Fruit fly (Drosophila melanogaster) whole organism, pupa: Measurements from ENCODE around the gene CG2202.

Source experiments
- CG13204 ChIP-seq: fragments of 200-800 bp; sonication (Bioruptor generic); optimal IDR thresholded peaks from 2 replicates; lab custom pipeline; 2018; ENCODE audit warnings: missing biosample characterization, mild to moderate bottlenecking, missing genetic modification characterization, moderate library complexity
- CG15710 ChIP-seq: fragments of 200-800 bp; sonication (Bioruptor generic); optimal IDR thresholded peaks from 2 replicates; lab custom pipeline; 2018; ENCODE audit warnings: missing biosample characterization, mild to moderate bottlenecking, missing genetic modification characterization, moderate library complexity
- CG17806 ChIP-seq: fragments of 200-800 bp; sonication (Bioruptor generic); optimal IDR thresholded peaks from 2 replicates; lab custom pipeline; 2018; ENCODE audit warnings: missing biosample characterization, mild to moderate bottlenecking, missing genetic modification characterization, moderate library complexity
- CG34367 ChIP-seq: fragments of 200-800 bp; sonication (Bioruptor generic); optimal IDR thresholded peaks from 2 replicates; lab custom pipeline; 2018; ENCODE audit warnings: missing biosample characterization, mild to moderate bottlenecking, missing genetic modification characterization
- CG8301 ChIP-seq: fragments of 200-800 bp; sonication (Bioruptor generic); optimal IDR thresholded peaks from 2 replicates; lab custom pipeline; 2018; ENCODE audit warnings: missing biosample characterization, mild to moderate bottlenecking, missing genetic modification characterization
- CG9948 ChIP-seq: fragments of 200-800 bp; sonication (Bioruptor generic); optimal IDR thresholded peaks from 2 replicates; lab custom pipeline; 2018; ENCODE audit warnings: missing biosample characterization, mild to moderate bottlenecking, missing genetic modification characterization, moderate library complexity
- D1 ChIP-seq: fragments of 200-800 bp; sonication (Bioruptor generic); optimal IDR thresholded peaks from 2 replicates; lab custom pipeline; 2018; ENCODE audit warnings: missing biosample characterization, mild to moderate bottlenecking, missing genetic modification characterization, moderate library complexity
- EcR ChIP-seq: fragments of 200-800 bp; sonication (Bioruptor generic); optimal IDR thresholded peaks from 3 replicates; lab custom pipeline; 2019; ENCODE audit warnings: missing biosample characterization, missing genetic modification characterization, mild to moderate bottlenecking, moderate library complexity, missing genetic modification reagents
- Ets98B ChIP-seq: fragments of 200-800 bp; sonication (Bioruptor generic); IDR thresholded peaks from 2 replicates; pipeline ENCODE4 v1.3.6; 2022; ENCODE audit warnings: missing biosample characterization, missing genetic modification characterization
- Pif1A ChIP-seq: fragments of 200-800 bp; sonication (Bioruptor generic); optimal IDR thresholded peaks from 3 replicates; lab custom pipeline; 2016; ENCODE audit warnings: missing biosample characterization, missing genetic modification characterization
- Snoo ChIP-seq: fragments of 200-800 bp; sonication (Bioruptor generic); optimal IDR thresholded peaks from 3 replicates; lab custom pipeline; 2017; ENCODE audit warnings: missing biosample characterization, mild to moderate bottlenecking, missing genetic modification characterization, inconsistent platforms
- gl ChIP-seq: fragments of 200-800 bp; sonication (Bioruptor generic); optimal IDR thresholded peaks from 2 replicates; lab custom pipeline; 2018; ENCODE audit warnings: missing biosample characterization, mild to moderate bottlenecking, missing genetic modification characterization
- rn ChIP-seq: fragments of 200-800 bp; sonication (Bioruptor generic); IDR thresholded peaks from 2 replicates; pipeline ENCODE4 v1.3.6; 2022; ENCODE audit warnings: missing biosample characterization, missing genetic modification characterization

DNA sequence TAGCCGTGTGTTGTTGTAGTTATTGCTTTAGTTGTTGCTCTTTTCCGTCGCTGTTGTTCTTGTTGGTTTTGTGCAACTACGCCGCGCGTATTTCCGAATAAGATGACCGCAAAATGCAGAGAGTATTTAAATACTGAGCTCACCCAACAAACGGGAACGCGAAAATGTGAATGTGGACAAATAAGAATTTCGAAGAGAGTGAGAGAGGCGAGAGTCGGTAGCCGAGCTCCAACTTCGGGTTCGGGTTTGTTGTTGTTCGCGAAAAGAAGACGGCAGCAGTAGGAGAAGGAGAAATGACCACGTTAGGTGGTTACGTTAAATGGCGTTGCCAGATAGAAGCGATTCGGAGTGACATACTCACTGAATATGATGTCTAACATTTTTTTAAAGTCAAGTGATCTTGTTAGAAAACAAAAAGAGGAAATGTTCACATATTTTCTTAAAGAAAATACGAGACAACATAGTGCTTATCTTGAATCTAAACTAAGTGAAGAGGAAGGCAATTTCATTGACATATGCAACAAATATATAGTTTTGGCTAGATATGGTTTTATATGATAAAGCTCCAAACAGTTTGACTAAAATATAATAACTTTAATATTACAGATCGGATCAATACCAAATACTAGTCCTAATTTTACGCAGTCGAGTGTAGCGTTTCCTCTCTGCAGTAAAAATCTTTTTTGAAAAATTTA lies 41.7 kb upstream of the CG2202 start:
- TF ChIP-seq D1 (tag; lab: Kevin White, UChicago) (no peak), CG15710 (no peak), Pif1A (GFP tag; lab: Kevin White, UChicago) (peak; percentile 29), CG13204 (GFP tag; lab: Kevin White, UChicago) (no peak), CG8301 (tag; lab: Kevin White, UChicago) (no peak), EcR (GFP tag; lab: Kevin White, UChicago) (peak; percentile 11), Ets98B (GFP tag; lab: Robert Waterston, UW) (no peak; the same call in 1 of the 2 replicates), CG17806 (tag; lab: Kevin White, UChicago) (no peak), rn (no peak), CG9948 (tag; lab: Kevin White, UChicago) (no peak), gl (tag; lab: Kevin White, UChicago) (no peak), Snoo (tag; lab: Kevin White, UChicago) (no peak), CG34367 (tag; lab: Kevin White, UChicago) (no peak)
